Fruit fly (Drosophila melanogaster) whole organism, embryonic: ENCODE data around the gene CG3091.

Experiments
- Aef1 ChIP-seq: fragments of 200-800 bp; sonication (Bioruptor generic); IDR thresholded peaks from 3 replicates; pipeline ENCODE4 v1.3.6; 2022; ENCODE audit warnings: missing biosample characterization, missing genetic modification characterization
- CG11456 ChIP-seq: fragments of 200-800 bp; sonication (Bioruptor generic); IDR thresholded peaks from 3 replicates; pipeline ENCODE4 v1.3.6; 2022; ENCODE audit warnings: missing biosample characterization, missing genetic modification characterization
- CG14014 ChIP-seq: fragments of 200-800 bp; sonication (Bioruptor generic); IDR thresholded peaks from 2 replicates; pipeline ENCODE4 v1.3.6; 2022; ENCODE audit warnings: missing biosample characterization, missing genetic modification characterization
- CG30020 ChIP-seq: fragments of 200-800 bp; optimal IDR thresholded peaks from 2 replicates; lab custom pipeline; 2019; ENCODE audit warnings: missing biosample characterization, mild to moderate bottlenecking, missing genetic modification characterization, moderate library complexity
- CG32532 ChIP-seq: fragments of 200-800 bp; sonication (Bioruptor generic); IDR thresholded peaks from 2 replicates; pipeline ENCODE4 v1.3.6; 2022; ENCODE audit warnings: missing biosample characterization, missing genetic modification characterization
- CG4730 ChIP-seq: fragments of 200-800 bp; sonication (Bioruptor generic); IDR thresholded peaks from 2 replicates; pipeline ENCODE4 v1.3.6; 2022; ENCODE audit warnings: missing biosample characterization, missing genetic modification characterization
- CG4820 ChIP-seq: fragments of 200-800 bp; sonication (Bioruptor generic); optimal IDR thresholded peaks from 3 replicates; lab custom pipeline; 2016; ENCODE audit warnings: missing biosample characterization, missing genetic modification characterization
- CoRest ChIP-seq: fragments of 200-800 bp; sonication (Bioruptor generic); optimal IDR thresholded peaks from 3 replicates; lab custom pipeline; 2018; ENCODE audit warnings: missing biosample characterization, mild to moderate bottlenecking, missing genetic modification characterization, moderate library complexity
- Drgx ChIP-seq: fragments of 200-800 bp; sonication (Bioruptor generic); IDR thresholded peaks from 2 replicates; pipeline ENCODE4 v1.3.6; 2022; ENCODE audit warnings: missing biosample characterization, missing genetic modification characterization
- Lhr ChIP-seq: fragments of 200-800 bp; sonication (Bioruptor generic); optimal IDR thresholded peaks from 3 replicates; lab custom pipeline; 2017; ENCODE audit warnings: mild to moderate bottlenecking, missing biosample characterization, missing genetic modification reagents, missing genetic modification characterization
- Max ChIP-seq: fragments of 200-800 bp; sonication (Bioruptor generic); optimal IDR thresholded peaks from 2 replicates; lab custom pipeline; 2016; ENCODE audit warnings: missing biosample characterization, mild to moderate bottlenecking, missing genetic modification characterization
- Myb ChIP-seq: fragments of 200-800 bp; sonication (Bioruptor generic); optimal IDR thresholded peaks from 2 replicates; lab custom pipeline; 2016; ENCODE audit warnings: missing biosample characterization, missing genetic modification characterization
- amos ChIP-seq: fragments of 200-800 bp; sonication (Bioruptor generic); IDR thresholded peaks from 2 replicates; pipeline ENCODE4 v1.3.6; 2022; ENCODE audit warnings: missing biosample characterization, missing genetic modification characterization; ENCODE audit not compliant: partially characterized antibody
- cad ChIP-seq: fragments of >200 bp; optimal IDR thresholded peaks from 2 replicates; lab custom pipeline; 2017; ENCODE audit warnings: missing biosample characterization, missing genetic modification characterization
- dpn ChIP-seq, 2 experiments: fragments of 200-800 bp; sonication (Bioruptor generic); optimal IDR thresholded peaks; 3 replicates each; lab custom pipeline; 2016; ENCODE audit warnings: missing biosample characterization in 2 of 2, missing genetic modification characterization in 2 of 2
- fd3F ChIP-seq: fragments of 200-800 bp; sonication (Bioruptor generic); optimal IDR thresholded peaks from 2 replicates; lab custom pipeline; 2018; ENCODE audit warnings: missing biosample characterization, mild to moderate bottlenecking, missing genetic modification characterization, moderate library complexity
- klu ChIP-seq: fragments of 200-800 bp; sonication (Bioruptor generic); IDR thresholded peaks from 2 replicates; pipeline ENCODE4 v1.3.6; 2022; ENCODE audit warnings: missing biosample characterization, missing genetic modification characterization
- sug ChIP-seq: fragments of 200-800 bp; optimal IDR thresholded peaks from 2 replicates; lab custom pipeline; 2019; ENCODE audit warnings: missing biosample characterization, mild to moderate bottlenecking, missing genetic modification characterization, moderate library complexity
- tin ChIP-seq: fragments of 200-800 bp; sonication (Bioruptor generic); optimal IDR thresholded peaks from 3 replicates; lab custom pipeline; 2016; ENCODE audit warnings: missing biosample characterization, missing genetic modification characterization
- unc-4 ChIP-seq: fragments of 200-800 bp; sonication (Bioruptor generic); IDR thresholded peaks from 2 replicates; pipeline ENCODE4 v1.3.6; 2022; ENCODE audit warnings: missing biosample characterization, missing genetic modification characterization; ENCODE audit not compliant: partially characterized antibody

CG3091 gene

DNA sequence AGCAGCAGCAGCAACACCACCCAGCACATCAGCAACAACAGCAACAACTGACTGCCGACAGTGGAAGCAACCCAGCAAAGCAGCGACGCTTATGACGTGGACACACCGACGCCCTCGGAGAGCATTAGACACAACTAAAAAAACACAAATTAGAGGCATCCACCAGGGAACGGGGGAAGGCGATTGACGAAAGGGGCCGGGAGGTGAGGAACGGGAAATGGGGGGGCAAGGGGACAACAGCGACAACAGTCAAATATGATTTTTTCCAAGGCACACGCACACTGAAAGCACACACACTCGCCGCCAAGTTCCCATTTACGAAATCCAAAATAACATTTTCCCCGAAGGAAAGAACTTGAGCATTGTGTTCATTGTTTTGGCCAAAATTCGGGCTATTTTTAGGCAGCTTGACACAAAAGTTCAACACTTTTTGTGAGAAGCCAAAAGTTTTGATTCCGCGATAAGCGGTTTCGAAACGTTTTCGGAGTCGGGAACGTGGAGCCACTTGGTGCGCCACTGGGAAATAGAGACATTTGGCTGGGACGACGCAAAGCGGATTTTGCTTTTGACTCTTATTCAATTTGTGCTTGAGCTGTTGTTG lies 45.3 kb downstream of the CG3091 start (continued):
- TF ChIP-seq Max (GFP tag; lab: Kevin White, UChicago) (no peak), sug (tag; lab: Kevin White, UChicago) (no peak), CG32532 (GFP tag; lab: Robert Waterston, UW) (no peak)
- TF ChIP-seq, all 482 proteins: peak for 56

DNA sequence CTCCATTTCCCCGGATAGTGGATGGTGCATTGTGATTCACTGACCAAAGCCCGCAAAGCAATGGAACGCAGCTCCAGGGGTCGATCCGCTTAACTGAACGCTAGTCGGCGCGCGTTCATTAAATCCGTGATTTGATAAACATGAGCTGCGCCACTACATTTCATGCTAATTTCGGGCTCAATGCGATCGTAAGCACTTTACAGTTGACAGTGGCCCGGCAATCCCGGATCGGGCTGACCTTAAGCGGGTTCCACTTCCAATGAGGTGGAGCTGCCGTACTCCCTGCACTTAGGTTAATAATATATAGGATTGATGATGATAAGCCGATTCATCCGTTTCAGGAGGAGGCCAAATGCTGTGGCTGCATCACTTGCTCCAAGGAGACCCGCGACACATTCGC lies 50.2 kb downstream of the CG3091 start, which contains the start of gene FarO:
Gene FarO, minus strand, starts transcription at position 101 of the 400 bp plus-strand sequence.
- TF ChIP-seq CG4730 (no peak), fd3F (GFP tag; lab: Kevin White, UChicago) (no peak), CG14014 (GFP tag; lab: Robert Waterston, UW) (no peak), dpn (GFP tag; optimal IDR thresholded peaks at IDR 0.05; lab: Kevin White, UChicago) (no peak), unc-4 (GFP tag; lab: Robert Waterston, UW) (no peak), CG11456 (no peak), CoRest (tag; lab: Kevin White, UChicago) (no peak), klu (GFP tag; lab: Robert Waterston, UW) (no peak), amos (no peak), Aef1 (no peak), Drgx (GFP tag; lab: Robert Waterston, UW) (no peak), Lhr (no peak), cad (GFP tag; lab: Kevin White, UChicago) (no peak), CG30020 (tag; lab: Kevin White, UChicago) (no peak), Myb (no peak), tin (no peak), CG4820 (GFP tag; lab: Kevin White, UChicago) (no peak)
